Fruit fly (Drosophila melanogaster) whole organism, pupa: ENCODE results near the gene Syx8.

ENCODE experiments used
- CG10348 ChIP-seq: fragments of 200-800 bp; sonication (Bioruptor generic); IDR thresholded peaks from 2 replicates; pipeline ENCODE4 v1.3.6; 2022; ENCODE audit warnings: missing biosample characterization, missing genetic modification characterization
- CG12605 ChIP-seq: fragments of 200-800 bp; sonication (Bioruptor generic); IDR thresholded peaks from 2 replicates; pipeline ENCODE4 v1.3.6; 2022; ENCODE audit warnings: missing biosample characterization, missing genetic modification characterization
- CG13204 ChIP-seq: fragments of 200-800 bp; sonication (Bioruptor generic); optimal IDR thresholded peaks from 2 replicates; lab custom pipeline; 2018; ENCODE audit warnings: missing biosample characterization, mild to moderate bottlenecking, missing genetic modification characterization, moderate library complexity
- CG14655 ChIP-seq: fragments of 200-800 bp; sonication (Bioruptor generic); optimal IDR thresholded peaks from 3 replicates; lab custom pipeline; 2017; ENCODE audit warnings: mild to moderate bottlenecking, missing biosample characterization, missing genetic modification reagents, missing genetic modification characterization
- CG15710 ChIP-seq: fragments of 200-800 bp; sonication (Bioruptor generic); optimal IDR thresholded peaks from 2 replicates; lab custom pipeline; 2018; ENCODE audit warnings: missing biosample characterization, mild to moderate bottlenecking, missing genetic modification characterization, moderate library complexity
- CG17806 ChIP-seq: fragments of 200-800 bp; sonication (Bioruptor generic); optimal IDR thresholded peaks from 2 replicates; lab custom pipeline; 2018; ENCODE audit warnings: missing biosample characterization, mild to moderate bottlenecking, missing genetic modification characterization, moderate library complexity
- CG32121 ChIP-seq: fragments of 200-800 bp; sonication (Bioruptor generic); IDR thresholded peaks from 2 replicates; pipeline ENCODE4 v1.3.6; 2022; ENCODE audit warnings: missing biosample characterization, missing genetic modification characterization
- CG34367 ChIP-seq: fragments of 200-800 bp; sonication (Bioruptor generic); optimal IDR thresholded peaks from 2 replicates; lab custom pipeline; 2018; ENCODE audit warnings: missing biosample characterization, mild to moderate bottlenecking, missing genetic modification characterization
- CG4496 ChIP-seq: fragments of 200-800 bp; sonication (Bioruptor generic); IDR thresholded peaks from 3 replicates; pipeline ENCODE4 v1.3.6; 2022; ENCODE audit warnings: missing biosample characterization, missing genetic modification characterization
- CG8159 ChIP-seq: fragments of 200-800 bp; sonication (Bioruptor generic); optimal IDR thresholded peaks from 3 replicates; lab custom pipeline; 2018; ENCODE audit warnings: missing biosample characterization, mild to moderate bottlenecking, missing genetic modification characterization, moderate library complexity
- CG8301 ChIP-seq: fragments of 200-800 bp; sonication (Bioruptor generic); optimal IDR thresholded peaks from 2 replicates; lab custom pipeline; 2018; ENCODE audit warnings: missing biosample characterization, mild to moderate bottlenecking, missing genetic modification characterization
- CG9948 ChIP-seq: fragments of 200-800 bp; sonication (Bioruptor generic); optimal IDR thresholded peaks from 2 replicates; lab custom pipeline; 2018; ENCODE audit warnings: missing biosample characterization, mild to moderate bottlenecking, missing genetic modification characterization, moderate library complexity
- D1 ChIP-seq: fragments of 200-800 bp; sonication (Bioruptor generic); optimal IDR thresholded peaks from 2 replicates; lab custom pipeline; 2018; ENCODE audit warnings: missing biosample characterization, mild to moderate bottlenecking, missing genetic modification characterization, moderate library complexity
- EcR ChIP-seq: fragments of 200-800 bp; sonication (Bioruptor generic); optimal IDR thresholded peaks from 3 replicates; lab custom pipeline; 2019; ENCODE audit warnings: missing biosample characterization, missing genetic modification characterization, mild to moderate bottlenecking, moderate library complexity, missing genetic modification reagents
- Ets98B ChIP-seq: fragments of 200-800 bp; sonication (Bioruptor generic); IDR thresholded peaks from 2 replicates; pipeline ENCODE4 v1.3.6; 2022; ENCODE audit warnings: missing biosample characterization, missing genetic modification characterization
- Pif1A ChIP-seq: fragments of 200-800 bp; sonication (Bioruptor generic); optimal IDR thresholded peaks from 3 replicates; lab custom pipeline; 2016; ENCODE audit warnings: missing biosample characterization, missing genetic modification characterization
- Pif1B ChIP-seq: fragments of 200-800 bp; sonication (Bioruptor generic); optimal IDR thresholded peaks from 3 replicates; lab custom pipeline; 2016; ENCODE audit warnings: missing biosample characterization, missing genetic modification characterization
- Snoo ChIP-seq: fragments of 200-800 bp; sonication (Bioruptor generic); optimal IDR thresholded peaks from 3 replicates; lab custom pipeline; 2017; ENCODE audit warnings: missing biosample characterization, mild to moderate bottlenecking, missing genetic modification characterization, inconsistent platforms
- fd96Ca ChIP-seq: fragments of 200-800 bp; sonication (Bioruptor generic); IDR thresholded peaks from 3 replicates; pipeline ENCODE4 v1.3.6; 2022; ENCODE audit warnings: missing biosample characterization, missing genetic modification characterization
- gl ChIP-seq: fragments of 200-800 bp; sonication (Bioruptor generic); optimal IDR thresholded peaks from 2 replicates; lab custom pipeline; 2018; ENCODE audit warnings: missing biosample characterization, mild to moderate bottlenecking, missing genetic modification characterization
- rn ChIP-seq: fragments of 200-800 bp; sonication (Bioruptor generic); IDR thresholded peaks from 2 replicates; pipeline ENCODE4 v1.3.6; 2022; ENCODE audit warnings: missing biosample characterization, missing genetic modification characterization

The Syx8 gene

DNA sequence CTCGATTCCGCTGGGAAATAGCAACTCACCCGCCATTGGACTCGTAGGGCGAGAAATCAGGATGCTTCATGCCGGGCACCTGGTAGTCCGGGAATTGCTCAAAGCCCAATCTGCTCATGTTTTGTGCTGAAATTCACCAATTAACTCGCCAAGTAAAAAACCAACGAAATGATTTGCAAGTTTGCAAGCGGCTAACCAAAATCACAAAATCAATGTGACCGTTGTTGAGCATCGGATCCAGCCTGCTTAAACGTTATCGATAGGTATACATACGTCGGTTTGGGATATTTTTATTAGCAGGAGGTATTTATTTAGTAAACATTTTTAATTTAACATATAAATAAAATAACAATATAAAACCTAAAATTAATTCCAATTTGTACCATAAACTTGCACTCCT, 23.3 kb upstream of the Syx8 start, which contains the start of gene Prosbeta6:
TSS of gene Prosbeta6 (minus strand) at position 218 of the 400 bp plus-strand sequence.
- TF ChIP-seq EcR (no peak), CG8159 (tag; lab: Kevin White, UChicago) (no peak), CG12605 (GFP tag; lab: Robert Waterston, UW) (no peak), CG8301 (tag; lab: Kevin White, UChicago) (no peak), Snoo (tag; lab: Kevin White, UChicago) (no peak), CG9948 (tag; lab: Kevin White, UChicago) (no peak), CG10348 (GFP tag; lab: Robert Waterston, UW) (no peak), CG34367 (tag; lab: Kevin White, UChicago) (no peak), rn (GFP tag; lab: Robert Waterston, UW) (no peak), D1 (no peak), CG4496 (GFP tag; lab: Robert Waterston, UW) (no peak), gl (tag; lab: Kevin White, UChicago) (no peak), CG14655 (GFP tag; lab: Kevin White, UChicago) (no peak)

DNA sequence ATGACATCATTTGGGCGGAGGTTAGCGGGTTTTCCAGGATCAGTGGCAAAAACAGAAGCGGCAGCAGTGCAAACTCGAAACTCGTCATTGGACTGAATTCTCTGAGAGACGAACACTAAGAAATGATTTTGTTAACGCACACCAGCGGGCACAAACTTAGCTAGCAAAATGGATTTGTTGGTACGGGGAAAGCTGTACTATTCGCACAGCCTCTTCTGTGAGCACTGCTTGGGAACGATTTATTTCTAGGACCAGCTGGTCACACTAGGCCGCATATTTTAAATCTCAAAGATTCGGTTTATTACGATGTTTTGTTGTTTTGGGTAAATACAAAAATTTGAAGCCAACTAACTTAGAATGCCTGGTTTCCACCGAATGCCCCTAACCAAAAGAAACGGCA, 22.3 kb upstream of the Syx8 start, which contains the start of gene CG4098:
TSS of gene CG4098 (minus strand) at position 228 of the 400 bp plus-strand sequence.
- TF ChIP-seq fd96Ca (GFP tag; lab: Robert Waterston, UW) = peak; percentile 83
- TF ChIP-seq CG32121 (GFP tag; lab: Robert Waterston, UW) = peak; percentile 71
- TF ChIP-seq Pif1A (GFP tag; lab: Kevin White, UChicago) = peak; percentile 47
- TF ChIP-seq CG12605 (GFP tag; lab: Robert Waterston, UW) = peak; percentile 67
- TF ChIP-seq CG15710 (tag; lab: Kevin White, UChicago) = peak; percentile 47
- peak; percentile 42 for TF ChIP-seq CG17806 (tag; lab: Kevin White, UChicago)
- peak; percentile 37 for TF ChIP-seq Snoo (tag; lab: Kevin White, UChicago)
- peak; percentile 34 for TF ChIP-seq CG34367 (tag; lab: Kevin White, UChicago)
- TF ChIP-seq CG8301 (tag; lab: Kevin White, UChicago) = peak; percentile 14
- TF ChIP-seq CG10348 (GFP tag; lab: Robert Waterston, UW) = no peak
- TF ChIP-seq rn (GFP tag; lab: Robert Waterston, UW) = peak; percentile 55; the same call in 1 of the 2 replicates
- TF ChIP-seq Pif1B (GFP tag; lab: Kevin White, UChicago) = peak; percentile 20
- peak; percentile 30 for TF ChIP-seq CG8159 (tag; lab: Kevin White, UChicago)
- no peak for TF ChIP-seq D1
- TF ChIP-seq CG13204 = no peak
- TF ChIP-seq CG14655 (GFP tag; lab: Kevin White, UChicago) = peak; percentile 27
- no peak for TF ChIP-seq EcR
- peak; percentile 84 for TF ChIP-seq CG4496 (GFP tag; lab: Robert Waterston, UW)
- TF ChIP-seq gl (tag; lab: Kevin White, UChicago) = no peak
- no peak for TF ChIP-seq CG9948 (tag; lab: Kevin White, UChicago)
- peak; percentile 83 for TF ChIP-seq Ets98B (GFP tag; lab: Robert Waterston, UW)
- TF ChIP-seq, all 21 proteins: peak for 15

DNA sequence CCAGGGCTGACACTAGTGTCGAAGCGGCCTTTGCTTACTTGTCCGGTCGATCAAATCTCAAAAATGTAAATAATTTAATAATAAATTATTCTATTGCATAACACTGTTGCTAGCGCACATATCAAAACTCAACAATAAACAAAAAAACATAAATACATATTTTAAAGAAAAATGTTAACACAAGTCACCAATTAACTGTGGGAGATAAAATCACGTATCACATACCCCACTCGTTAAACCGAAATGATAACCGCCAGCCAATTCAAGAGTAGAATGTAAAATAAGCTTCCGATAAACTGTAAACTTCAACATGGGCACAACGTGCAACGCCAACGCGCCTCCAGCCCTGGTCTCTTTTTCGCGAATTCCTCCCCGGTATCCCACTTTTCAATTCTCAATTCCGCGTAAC, 15.9 kb upstream of the Syx8 start, which contains the start of gene Arts:
TSS of gene Arts (plus strand) at position 116 of the 409 bp plus-strand sequence.
- TF ChIP-seq CG4496 (GFP tag; lab: Robert Waterston, UW) = no peak
- peak; percentile 47 for TF ChIP-seq CG14655 (GFP tag; lab: Kevin White, UChicago)
- peak; percentile 11 for TF ChIP-seq Snoo (tag; lab: Kevin White, UChicago)
- peak; percentile 43 for TF ChIP-seq CG8159 (tag; lab: Kevin White, UChicago)
- no peak for TF ChIP-seq Pif1A (GFP tag; lab: Kevin White, UChicago)
- TF ChIP-seq CG17806 (tag; lab: Kevin White, UChicago) = peak; percentile 1
- TF ChIP-seq CG34367 (tag; lab: Kevin White, UChicago) = peak; percentile 17
- TF ChIP-seq D1 = no peak
- no peak for TF ChIP-seq fd96Ca (GFP tag; lab: Robert Waterston, UW)
- TF ChIP-seq CG15710 (tag; lab: Kevin White, UChicago) = peak; percentile 28
- TF ChIP-seq, all 21 proteins: peak for 6

DNA sequence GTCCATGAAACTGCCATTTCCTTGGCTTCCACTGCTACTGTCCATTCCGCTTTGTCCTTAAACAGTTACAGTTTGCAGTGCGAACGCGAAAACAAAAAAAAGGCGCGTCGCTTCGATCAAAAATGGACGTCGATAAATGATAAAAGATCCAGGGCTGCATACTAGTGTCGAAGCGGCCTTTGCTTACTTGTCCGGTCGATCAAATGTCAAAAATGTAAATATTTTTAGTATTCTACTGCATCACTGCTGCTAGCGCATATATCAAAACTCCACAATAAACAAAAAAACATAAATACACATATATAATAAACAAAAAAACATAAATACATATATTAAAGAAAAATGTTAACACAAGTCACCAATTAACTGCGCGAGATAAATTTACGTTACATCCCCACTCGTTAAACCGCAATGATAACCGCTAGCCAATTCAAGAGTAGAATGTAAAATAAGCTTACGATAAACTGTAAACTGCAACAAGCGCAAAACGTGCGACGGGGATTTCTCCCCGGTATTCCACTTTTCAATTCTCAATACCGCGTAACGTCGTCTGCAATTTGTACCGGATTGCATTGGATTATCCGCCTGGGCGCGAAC, 8.2 kb upstream of the Syx8 start, which contains the start of the genes spd-2 and Apl:
TSS of gene spd-2 (minus strand) at position 93 of the 597 bp plus-strand sequence.
TSS of gene Apl (plus strand) at position 260 of the 597 bp plus-strand sequence.
- TF ChIP-seq Pif1B (GFP tag; lab: Kevin White, UChicago) (no peak), CG12605 (GFP tag; lab: Robert Waterston, UW) (no peak), fd96Ca (GFP tag; lab: Robert Waterston, UW) (no peak), CG10348 (GFP tag; lab: Robert Waterston, UW) (no peak), D1 (no peak), Ets98B (GFP tag; lab: Robert Waterston, UW) (no peak), EcR (no peak), Pif1A (GFP tag; lab: Kevin White, UChicago) (no peak), gl (tag; lab: Kevin White, UChicago) (no peak), CG34367 (tag; lab: Kevin White, UChicago) (no peak), CG14655 (GFP tag; lab: Kevin White, UChicago) (no peak)

DNA sequence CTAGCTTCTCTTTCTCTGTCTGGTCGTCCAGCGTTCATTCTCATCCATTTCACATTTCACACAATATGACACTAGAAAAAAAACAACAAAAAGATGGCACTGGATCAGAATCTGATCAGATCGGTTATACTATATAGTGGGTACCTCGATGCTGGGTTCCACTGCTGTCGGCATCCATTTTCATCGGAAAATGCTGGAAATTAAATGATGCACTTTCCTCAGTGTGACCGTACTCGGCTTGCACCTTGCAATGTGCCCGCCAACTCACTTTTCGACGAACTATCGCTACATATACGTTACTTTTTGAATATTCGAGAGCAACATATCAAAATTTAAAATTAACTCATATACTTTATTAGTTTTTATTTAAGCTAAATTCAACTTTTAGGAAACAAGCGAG, 4.0 kb upstream of the Syx8 start, which contains the start of gene tra:
TSS of gene tra (minus strand) at position 191 of the 400 bp plus-strand sequence.
- no peak for TF ChIP-seq CG32121 (GFP tag; lab: Robert Waterston, UW)
- no peak for TF ChIP-seq CG15710 (tag; lab: Kevin White, UChicago)
- no peak for TF ChIP-seq D1
- TF ChIP-seq gl (tag; lab: Kevin White, UChicago) = no peak
- TF ChIP-seq Pif1B (GFP tag; lab: Kevin White, UChicago) = no peak
